Worm (Caenorhabditis elegans) whole organism, L3 larva: ENCODE results near the gene B0410.1.

Source experiments
- aly-2 ChIP-seq: fragments of 150-350 bp; optimal IDR thresholded peaks from 2 replicates; lab custom pipeline; 2014; ENCODE audit warnings: missing biosample characterization, missing genetic modification characterization
- ama-1 ChIP-seq: fragments of 150-350 bp; optimal IDR thresholded peaks from 2 replicates; lab custom pipeline; 2018
- ceh-16 ChIP-seq: sonication (generic microtip); optimal IDR thresholded peaks from 2 replicates; lab custom pipeline; 2017; ENCODE audit warnings: missing biosample characterization, missing genetic modification characterization
- ceh-82 ChIP-seq: fragments of 150-350 bp; optimal IDR thresholded peaks from 2 replicates; lab custom pipeline; 2014; ENCODE audit warnings: missing biosample characterization, missing genetic modification characterization
- ceh-9 ChIP-seq: sonication (generic microtip); optimal IDR thresholded peaks from 2 replicates; lab custom pipeline; 2018; ENCODE audit warnings: missing biosample characterization, missing genetic modification characterization
- egl-27 ChIP-seq: sonication (generic microtip); optimal IDR thresholded peaks from 4 replicates; lab custom pipeline; 2017; ENCODE audit warnings: missing biosample characterization, missing genetic modification reagents, missing genetic modification characterization
- egl-5 ChIP-seq: fragments of 150-350 bp; optimal IDR thresholded peaks from 2 replicates; lab custom pipeline; 2017; ENCODE audit warnings: missing biosample characterization, missing genetic modification reagents, missing genetic modification characterization, inconsistent platforms
- elt-1 ChIP-seq: fragments of 150-350 bp; optimal IDR thresholded peaks from 2 replicates; lab custom pipeline; 2014; ENCODE audit warnings: missing biosample characterization, missing genetic modification characterization
- elt-2 ChIP-seq: sonication (generic microtip); optimal IDR thresholded peaks from 2 replicates; lab custom pipeline; 2016; ENCODE audit warnings: missing genetic modification reagents, mild to moderate bottlenecking, missing genetic modification characterization, missing compliant biosample characterization
- elt-3 ChIP-seq, 3 experiments: fragments of 150-350 bp in 1 of 3; sonication (generic microtip) in 2 of 3; optimal IDR thresholded peaks; 2 replicates in 2 of 3; 4 replicates in 1 of 3; lab custom pipeline; 2014 to 2017; ENCODE audit warnings: missing biosample characterization in 3 of 3, missing genetic modification characterization in 3 of 3
- eor-1 ChIP-seq, 2 experiments: fragments of 150-350 bp; optimal IDR thresholded peaks; 2 replicates each; lab custom pipeline; 2014 to 2018; ENCODE audit warnings: missing biosample characterization in 2 of 2, missing genetic modification characterization in 2 of 2
- fkh-10 ChIP-seq: sonication (generic microtip); optimal IDR thresholded peaks from 2 replicates; lab custom pipeline; 2017; ENCODE audit warnings: missing biosample characterization, missing genetic modification reagents, missing genetic modification characterization
- fkh-2 ChIP-seq: fragments of 150-350 bp; optimal IDR thresholded peaks from 2 replicates; lab custom pipeline; 2014; ENCODE audit warnings: missing biosample characterization, missing genetic modification reagents, missing genetic modification characterization
- hmg-11 ChIP-seq: sonication (generic microtip); optimal IDR thresholded peaks from 2 replicates; lab custom pipeline; 2016; ENCODE audit warnings: missing genetic modification characterization, missing compliant biosample characterization
- jun-1 ChIP-seq: fragments of 150-350 bp; optimal IDR thresholded peaks from 2 replicates; lab custom pipeline; 2014; ENCODE audit warnings: missing biosample characterization, missing genetic modification reagents, missing genetic modification characterization
- lin-39 ChIP-seq: fragments of 150-350 bp; optimal IDR thresholded peaks from 2 replicates; lab custom pipeline; 2018; ENCODE audit warnings: missing biosample characterization, missing genetic modification reagents, missing genetic modification characterization
- lsy-12 ChIP-seq: sonication (generic microtip); optimal IDR thresholded peaks from 2 replicates; lab custom pipeline; 2016; ENCODE audit warnings: mild to moderate bottlenecking, missing genetic modification characterization, missing compliant biosample characterization
- mdl-1 ChIP-seq: fragments of 150-350 bp; optimal IDR thresholded peaks from 2 replicates; lab custom pipeline; 2014; ENCODE audit warnings: missing biosample characterization, missing genetic modification characterization
- mml-1 ChIP-seq: fragments of 150-350 bp; sonication (generic microtip); optimal IDR thresholded peaks from 3 replicates; lab custom pipeline; 2014; ENCODE audit warnings: missing biosample characterization, missing genetic modification characterization
- nhr-12 ChIP-seq: fragments of 150-350 bp; optimal IDR thresholded peaks from 2 replicates; lab custom pipeline; 2014; ENCODE audit warnings: missing biosample characterization, missing genetic modification characterization
- nhr-23 ChIP-seq: fragments of 150-350 bp; optimal IDR thresholded peaks from 2 replicates; lab custom pipeline; 2014; ENCODE audit warnings: missing biosample characterization, missing genetic modification reagents, missing genetic modification characterization
- nhr-237 ChIP-seq: fragments of 150-350 bp; optimal IDR thresholded peaks from 2 replicates; lab custom pipeline; 2014; ENCODE audit warnings: missing biosample characterization, missing genetic modification characterization
- nhr-25 ChIP-seq: sonication (generic microtip); optimal IDR thresholded peaks from 2 replicates; lab custom pipeline; 2017; ENCODE audit warnings: missing biosample characterization, missing genetic modification characterization
- nhr-43 ChIP-seq: sonication (generic microtip); optimal IDR thresholded peaks from 2 replicates; lab custom pipeline; 2016; ENCODE audit warnings: mild to moderate bottlenecking, missing genetic modification characterization, missing compliant biosample characterization; ENCODE audit not compliant: poor library complexity, severe bottlenecking
- nhr-76 ChIP-seq: fragments of 150-350 bp; sonication (generic microtip); optimal IDR thresholded peaks from 5 replicates; lab custom pipeline; 2014; ENCODE audit warnings: missing biosample characterization, missing genetic modification characterization
- nhr-77 ChIP-seq: fragments of 150-350 bp; optimal IDR thresholded peaks from 2 replicates; lab custom pipeline; 2014; ENCODE audit warnings: missing biosample characterization, missing genetic modification characterization
- pha-4 ChIP-seq: fragments of 150-350 bp; optimal IDR thresholded peaks from 2 replicates; lab custom pipeline; 2014; ENCODE audit warnings: missing biosample characterization, missing genetic modification reagents, missing genetic modification characterization
- pqm-1 ChIP-seq: fragments of 150-350 bp; optimal IDR thresholded peaks from 2 replicates; lab custom pipeline; 2017; ENCODE audit warnings: missing biosample characterization, missing genetic modification characterization, inconsistent platforms
- sea-2 ChIP-seq: fragments of 150-350 bp; sonication (generic microtip); optimal IDR thresholded peaks from 4 replicates; lab custom pipeline; 2014; ENCODE audit warnings: missing biosample characterization, missing genetic modification reagents, missing genetic modification characterization
- skn-1 ChIP-seq: fragments of 150-350 bp; optimal IDR thresholded peaks from 2 replicates; lab custom pipeline; 2014; ENCODE audit warnings: missing biosample characterization, missing genetic modification characterization
- snpc-4 ChIP-seq: fragments of 150-350 bp; optimal IDR thresholded peaks from 2 replicates; lab custom pipeline; 2014; ENCODE audit warnings: missing biosample characterization, missing genetic modification characterization
- tbx-2 ChIP-seq: sonication (generic microtip); optimal IDR thresholded peaks from 2 replicates; lab custom pipeline; 2016; ENCODE audit warnings: mild to moderate bottlenecking, missing genetic modification characterization, missing compliant biosample characterization
- unc-39 ChIP-seq: sonication (generic microtip); optimal IDR thresholded peaks from 4 replicates; lab custom pipeline; 2017; ENCODE audit warnings: missing biosample characterization, missing genetic modification characterization
- unc-62 ChIP-seq: fragments of 150-350 bp; sonication (generic microtip); optimal IDR thresholded peaks from 4 replicates; lab custom pipeline; 2014; ENCODE audit warnings: missing biosample characterization, missing genetic modification reagents, missing genetic modification characterization
- ztf-11 ChIP-seq: fragments of 150-350 bp; optimal IDR thresholded peaks from 2 replicates; lab custom pipeline; 2014; ENCODE audit warnings: missing biosample characterization, missing genetic modification characterization
- ztf-4 ChIP-seq: fragments of 150-350 bp; optimal IDR thresholded peaks from 2 replicates; lab custom pipeline; 2014; ENCODE audit warnings: missing biosample characterization, missing genetic modification characterization

B0410.1 gene

ce11 chrX:2891879-2892278 is 2.5 kb upstream of the B0410.1 start:
- TF ChIP-seq pqm-1, result no peak
- TF ChIP-seq nhr-76 (tag; lab: Kevin White, UChicago), result no peak
- TF ChIP-seq snpc-4 (tag; lab: Kevin White, UChicago), result peak; percentile 92
- TF ChIP-seq skn-1 (tag; lab: Kevin White, UChicago), result no peak

ce11 chrX:2893026-2893662 is 1.2 kb upstream of the B0410.1 start:
- TF ChIP-seq nhr-23 (tag; lab: Kevin White, UChicago), result peak; percentile 81
- no peak for TF ChIP-seq unc-39 (tag; lab: Kevin White, UChicago)
- TF ChIP-seq nhr-43 (tag; lab: Kevin White, UChicago), result peak; percentile 70
- TF ChIP-seq tbx-2 (tag; lab: Kevin White, UChicago), result peak; percentile 38
- no peak for TF ChIP-seq lin-39

- TF ChIP-seq ztf-11 (tag; lab: Kevin White, UChicago) (no peak), snpc-4 (tag; lab: Kevin White, UChicago) (no peak), nhr-12 (no peak), ztf-4 (tag; lab: Kevin White, UChicago) (no peak), ceh-9 (no peak), nhr-25 (tag; lab: Kevin White, UChicago) (peak; percentile 15), lsy-12 (tag; lab: Kevin White, UChicago) (no peak)
Observed at ce11 chrX:2895646-2896045, 1.3 kb downstream of the B0410.1 start.

- TF ChIP-seq hmg-11 (tag; lab: Kevin White, UChicago), result peak; percentile 33
- TF ChIP-seq lsy-12 (tag; lab: Kevin White, UChicago), result no peak
- TF ChIP-seq elt-3 (tag; optimal IDR thresholded peaks at IDR 0.05; lab: Kevin White, UChicago), result no peak
- TF ChIP-seq, all 47 proteins: peak for 1
Observed at ce11 chrX:2898256-2898655, 3.9 kb downstream of the B0410.1 start, which contains the start of gene F52B10.3. Gene F52B10.3 (minus strand): TSS chrX:2898356.

ce11 chrX:2900897-2901496 is 6.6 kb downstream of the B0410.1 start:
- no peak for TF ChIP-seq egl-27 (tag; lab: Kevin White, UChicago)
- TF ChIP-seq nhr-23 (tag; lab: Kevin White, UChicago), result no peak
- peak; percentile 35 for TF ChIP-seq pha-4 (tag; lab: Kevin White, UChicago)
- TF ChIP-seq ceh-9, result no peak
- TF ChIP-seq unc-62 (GFP tag; lab: Kevin White, UChicago), result no peak
- TF ChIP-seq elt-2 (tag; lab: Kevin White, UChicago), result no peak
- TF ChIP-seq hmg-11 (tag; lab: Kevin White, UChicago), result peak; percentile 32
- TF ChIP-seq egl-5 (tag; lab: Kevin White, UChicago), result no peak
- no peak for TF ChIP-seq aly-2 (tag; lab: Kevin White, UChicago)
- TF ChIP-seq nhr-25 (tag; lab: Kevin White, UChicago), result no peak
- no peak for TF ChIP-seq ceh-82
- TF ChIP-seq pqm-1, result no peak
- TF ChIP-seq nhr-76 (tag; lab: Kevin White, UChicago), result no peak
- no peak for TF ChIP-seq ama-1 (lab: Kevin White, UChicago)
- TF ChIP-seq, all 47 proteins: peak for 2

ce11 chrX:2902854-2903253 is 8.5 kb downstream of the B0410.1 start:
- TF ChIP-seq elt-1 (tag; lab: Kevin White, UChicago), result peak; percentile 47
- no peak for TF ChIP-seq unc-39 (tag; lab: Kevin White, UChicago)

ce11 chrX:2903715-2904419 is 9.5 kb downstream of the B0410.1 start:
- TF ChIP-seq nhr-237 (tag; lab: Kevin White, UChicago) (no peak), jun-1 (tag; lab: Kevin White, UChicago) (no peak), fkh-10 (GFP tag; lab: Kevin White, UChicago) (no peak), ztf-4 (tag; lab: Kevin White, UChicago) (no peak), sea-2 (GFP tag; lab: Kevin White, UChicago) (no peak), elt-3 (tag; optimal IDR thresholded peaks at IDR 0.05; lab: Kevin White, UChicago) (no peak), lin-39 (no peak), nhr-23 (tag; lab: Kevin White, UChicago) (peak; percentile 10), unc-39 (tag; lab: Kevin White, UChicago) (no peak), snpc-4 (tag; lab: Kevin White, UChicago) (no peak), eor-1 (tag; optimal IDR thresholded peaks at IDR 0.05; lab: Kevin White, UChicago) (no peak), fkh-2 (tag; lab: Kevin White, UChicago) (no peak), hmg-11 (tag; lab: Kevin White, UChicago) (no peak), egl-5 (tag; lab: Kevin White, UChicago) (no peak), nhr-77 (tag; lab: Kevin White, UChicago) (no peak), pha-4 (tag; lab: Kevin White, UChicago) (peak; percentile 27), unc-62 (GFP tag; lab: Kevin White, UChicago) (peak; percentile 83), mml-1 (tag; lab: Kevin White, UChicago) (peak; percentile 20), ceh-16 (tag; lab: Kevin White, UChicago) (no peak), mdl-1 (tag; lab: Kevin White, UChicago) (no peak), egl-27 (tag; lab: Kevin White, UChicago) (no peak), nhr-76 (tag; lab: Kevin White, UChicago) (no peak)
